Worm (Caenorhabditis elegans) whole organism, late embryonic: ENCODE data around the gene lsm-7.

ENCODE experiments used
- eyg-1 ChIP-seq: sonication (generic microtip); optimal IDR thresholded peaks from 2 replicates; lab custom pipeline; 2016; ENCODE audit warnings: missing genotype, missing genetic modification characterization, missing compliant biosample characterization
- nhr-11 ChIP-seq: fragments of 150-350 bp; optimal IDR thresholded peaks from 2 replicates; lab custom pipeline; 2014; ENCODE audit warnings: missing biosample characterization, missing genetic modification characterization
- pqm-1 ChIP-seq: sonication (generic microtip); optimal IDR thresholded peaks from 2 replicates; lab custom pipeline; 2016; ENCODE audit warnings: missing genetic modification characterization, missing compliant biosample characterization
- unc-3 ChIP-seq, 2 experiments: fragments of 200-800 bp in 1 of 2; sonication (Bioruptor generic) in 1 of 2; sonication (generic microtip) in 1 of 2; conservative IDR thresholded peaks in 1 of 2; optimal IDR thresholded peaks in 1 of 2; 2 replicates each; pipeline versions ENCODE4 v1.3.6 to Lab custom; 2016 to 2022; ENCODE audit warnings: missing compliant biosample characterization in 2 of 2, missing genetic modification characterization in 2 of 2, missing genetic modification reagents in 1 of 2
- zip-5 ChIP-seq: sonication (generic microtip); optimal IDR thresholded peaks from 2 replicates; lab custom pipeline; 2016; ENCODE audit warnings: missing genetic modification characterization, missing compliant biosample characterization

- TF ChIP-seq nhr-11 (tag; lab: Kevin White, UChicago) (no peak), eyg-1 (no peak), pqm-1 (tag; lab: Kevin White, UChicago) (no peak), unc-3 (GFP tag; conservative IDR thresholded peaks at IDR 0.05; lab: Robert Waterston, UW) (no peak), unc-3 (tag; optimal IDR thresholded peaks at IDR 0.05; lab: Kevin White, UChicago) (no peak), zip-5 (tag; lab: Kevin White, UChicago) (no peak)
Measured at ce11 chrIV:10904282-10904681, 29.0 kb upstream of the lsm-7 start, which contains the start of gene ZK596.3.
